Worm (Caenorhabditis elegans) whole organism, late embryonic: ENCODE measurements around the gene skat-1.
A peak's percentile ranks its signal among the peaks of the same experiment; 100 is the strongest.

ENCODE experiments used
- C08G9.2 ChIP-seq: sonication (generic microtip); optimal IDR thresholded peaks from 2 replicates; lab custom pipeline; 2016; ENCODE audit warnings: mild to moderate bottlenecking, missing genetic modification characterization, moderate library complexity, missing compliant biosample characterization
- C38D4.7 ChIP-seq: fragments of 200-800 bp; sonication (Bioruptor generic); optimal IDR thresholded peaks from 2 replicates; lab custom pipeline; 2018; ENCODE audit warnings: mild to moderate bottlenecking, missing genetic modification characterization, moderate library complexity, missing compliant biosample characterization
- F13H6.1 ChIP-seq: sonication (generic microtip); optimal IDR thresholded peaks from 2 replicates; lab custom pipeline; 2016; ENCODE audit warnings: missing genetic modification characterization, missing compliant biosample characterization
- K02D7.2 ChIP-seq: sonication (generic microtip); optimal IDR thresholded peaks from 2 replicates; lab custom pipeline; 2017; ENCODE audit warnings: mild to moderate bottlenecking, missing genetic modification characterization, missing compliant biosample characterization
- K09A11.1 ChIP-seq: sonication (generic microtip); optimal IDR thresholded peaks from 2 replicates; lab custom pipeline; 2017; ENCODE audit warnings: antibody characterized with exemption, mild to moderate bottlenecking, missing genetic modification characterization, missing compliant biosample characterization; ENCODE audit not compliant: insufficient read depth
- Y22D7AL.16 ChIP-seq: sonication (generic microtip); optimal IDR thresholded peaks from 2 replicates; lab custom pipeline; 2016; ENCODE audit warnings: missing genetic modification characterization, missing compliant biosample characterization
- ama-1 ChIP-seq: fragments of 150-350 bp; optimal IDR thresholded peaks from 2 replicates; lab custom pipeline; 2014
- ceh-24 ChIP-seq: sonication (generic microtip); optimal IDR thresholded peaks from 2 replicates; lab custom pipeline; 2016; ENCODE audit warnings: mild to moderate bottlenecking, missing genetic modification characterization, missing compliant biosample characterization
- ceh-31 ChIP-seq: sonication (generic microtip); optimal IDR thresholded peaks from 2 replicates; lab custom pipeline; 2016; ENCODE audit warnings: missing genetic modification characterization, missing compliant biosample characterization
- ceh-34 ChIP-seq: sonication (generic microtip); optimal IDR thresholded peaks from 2 replicates; lab custom pipeline; 2016; ENCODE audit warnings: mild to moderate bottlenecking, missing genetic modification characterization, missing compliant biosample characterization
- ceh-48 ChIP-seq: sonication (generic microtip); optimal IDR thresholded peaks from 2 replicates; lab custom pipeline; 2016; ENCODE audit warnings: missing genetic modification characterization, inconsistent platforms, missing compliant biosample characterization
- ceh-9 ChIP-seq: sonication (generic microtip); optimal IDR thresholded peaks from 2 replicates; lab custom pipeline; 2016; ENCODE audit warnings: mild to moderate bottlenecking, missing genetic modification characterization, inconsistent platforms, missing compliant biosample characterization
- che-1 ChIP-seq: sonication (generic microtip); optimal IDR thresholded peaks from 2 replicates; lab custom pipeline; 2016; ENCODE audit warnings: mild to moderate bottlenecking, missing genetic modification characterization, missing compliant biosample characterization
- dve-1 ChIP-seq: sonication (generic microtip); optimal IDR thresholded peaks from 2 replicates; lab custom pipeline; 2017; ENCODE audit warnings: antibody characterized with exemption, mild to moderate bottlenecking, missing genetic modification characterization, missing compliant biosample characterization
- ets-4 ChIP-seq: sonication (generic microtip); optimal IDR thresholded peaks from 2 replicates; lab custom pipeline; 2016; ENCODE audit warnings: missing genetic modification characterization, missing compliant biosample characterization
- fkh-10 ChIP-seq: fragments of 150-350 bp; optimal IDR thresholded peaks from 2 replicates; lab custom pipeline; 2014; ENCODE audit warnings: missing biosample characterization, missing genetic modification reagents, missing genetic modification characterization
- hlh-15 ChIP-seq: sonication (generic microtip); optimal IDR thresholded peaks from 2 replicates; lab custom pipeline; 2016; ENCODE audit warnings: missing genetic modification characterization, missing compliant biosample characterization
- hlh-30 ChIP-seq: sonication (generic microtip); optimal IDR thresholded peaks from 2 replicates; lab custom pipeline; 2017; ENCODE audit warnings: antibody characterized with exemption, missing genetic modification characterization, missing compliant biosample characterization; ENCODE audit not compliant: insufficient read depth
- hlh-6 ChIP-seq: sonication (generic microtip); optimal IDR thresholded peaks from 2 replicates; lab custom pipeline; 2016; ENCODE audit warnings: missing genotype, missing genetic modification characterization, missing compliant biosample characterization
- hlh-8 ChIP-seq: sonication (generic microtip); optimal IDR thresholded peaks from 2 replicates; lab custom pipeline; 2016; ENCODE audit warnings: missing genotype, missing genetic modification characterization, missing compliant biosample characterization
- lim-6 ChIP-seq: sonication (generic microtip); optimal IDR thresholded peaks from 2 replicates; lab custom pipeline; 2016; ENCODE audit warnings: missing genetic modification characterization, missing compliant biosample characterization
- lin-11 ChIP-seq: fragments of 200-800 bp; sonication (Bioruptor generic); optimal IDR thresholded peaks from 2 replicates; lab custom pipeline; 2018; ENCODE audit warnings: mild to moderate bottlenecking, missing genetic modification characterization, missing compliant biosample characterization
- madf-2 ChIP-seq: sonication (generic microtip); optimal IDR thresholded peaks from 2 replicates; lab custom pipeline; 2017; ENCODE audit warnings: missing genetic modification characterization, missing compliant biosample characterization
- mec-3 ChIP-seq: sonication (generic microtip); optimal IDR thresholded peaks from 2 replicates; lab custom pipeline; 2016; ENCODE audit warnings: borderline replicate concordance, missing genetic modification characterization, missing compliant biosample characterization
- nfya-1 ChIP-seq: sonication (generic microtip); optimal IDR thresholded peaks from 2 replicates; lab custom pipeline; 2017; ENCODE audit warnings: missing genetic modification characterization, mild to moderate bottlenecking, missing compliant biosample characterization, antibody characterized with exemption, moderate library complexity
- nhr-11 ChIP-seq: fragments of 150-350 bp; optimal IDR thresholded peaks from 2 replicates; lab custom pipeline; 2014; ENCODE audit warnings: missing biosample characterization, missing genetic modification characterization
- nhr-232 ChIP-seq: sonication (generic microtip); optimal IDR thresholded peaks from 2 replicates; lab custom pipeline; 2016; ENCODE audit warnings: missing genetic modification characterization, missing compliant biosample characterization
- npax-4 ChIP-seq: sonication (generic microtip); optimal IDR thresholded peaks from 2 replicates; lab custom pipeline; 2016; ENCODE audit warnings: missing genetic modification characterization, missing compliant biosample characterization
- odd-2 ChIP-seq: sonication (generic microtip); optimal IDR thresholded peaks from 2 replicates; lab custom pipeline; 2017; ENCODE audit warnings: antibody characterized with exemption, mild to moderate bottlenecking, missing genetic modification characterization, missing compliant biosample characterization
- pag-3 ChIP-seq: sonication (generic microtip); optimal IDR thresholded peaks from 2 replicates; lab custom pipeline; 2016; ENCODE audit warnings: missing compliant biosample characterization, missing genetic modification characterization, borderline replicate concordance
- pax-1 ChIP-seq: fragments of 150-350 bp; optimal IDR thresholded peaks from 2 replicates; lab custom pipeline; 2014; ENCODE audit warnings: missing biosample characterization, missing genetic modification characterization
- pha-2 ChIP-seq: sonication (generic microtip); optimal IDR thresholded peaks from 2 replicates; lab custom pipeline; 2017; ENCODE audit warnings: mild to moderate bottlenecking, missing genetic modification characterization, missing compliant biosample characterization
- pha-4 ChIP-seq: fragments of 150-350 bp; optimal IDR thresholded peaks from 2 replicates; lab custom pipeline; 2018; ENCODE audit warnings: missing biosample characterization, missing genetic modification reagents, missing genetic modification characterization
- pqm-1 ChIP-seq: sonication (generic microtip); optimal IDR thresholded peaks from 2 replicates; lab custom pipeline; 2016; ENCODE audit warnings: missing genetic modification characterization, missing compliant biosample characterization
- syd-9 ChIP-seq: sonication (generic microtip); optimal IDR thresholded peaks from 2 replicates; lab custom pipeline; 2016; ENCODE audit warnings: mild to moderate bottlenecking, missing genetic modification characterization, moderate library complexity, missing compliant biosample characterization
- unc-42 ChIP-seq: sonication (generic microtip); optimal IDR thresholded peaks from 2 replicates; lab custom pipeline; 2016; ENCODE audit warnings: missing genotype, missing genetic modification characterization, missing compliant biosample characterization
- unc-55 ChIP-seq: sonication (generic microtip); optimal IDR thresholded peaks from 2 replicates; lab custom pipeline; 2017; ENCODE audit warnings: missing biosample characterization, missing genetic modification reagents, missing genetic modification characterization
- unc-86 ChIP-seq: sonication (generic microtip); optimal IDR thresholded peaks from 2 replicates; lab custom pipeline; 2016; ENCODE audit warnings: missing genetic modification characterization, missing compliant biosample characterization
- zip-5 ChIP-seq: sonication (generic microtip); optimal IDR thresholded peaks from 2 replicates; lab custom pipeline; 2016; ENCODE audit warnings: missing genetic modification characterization, missing compliant biosample characterization
- ztf-16 ChIP-seq: sonication (generic microtip); optimal IDR thresholded peaks from 2 replicates; lab custom pipeline; 2017; ENCODE audit warnings: missing genetic modification characterization, missing compliant biosample characterization

Gene skat-1

ce11 chrIII:8956146-8956646, 40.4 kb downstream of the skat-1 start, which contains the start of the genes ZK643.5 and ZK643.2:
Gene ZK643.5 (minus strand): TSS chrIII:8956196.
Gene ZK643.2 (plus strand): TSS chrIII:8956540.
- TF ChIP-seq lin-11 (tag; lab: Kevin White, UChicago) (no peak), dve-1 (tag; lab: Kevin White, UChicago) (no peak), unc-86 (tag; lab: Kevin White, UChicago) (no peak), nhr-232 (no peak), mec-3 (tag; lab: Kevin White, UChicago) (no peak), ceh-24 (tag; lab: Kevin White, UChicago) (no peak), npax-4 (tag; lab: Kevin White, UChicago) (no peak), syd-9 (tag; lab: Kevin White, UChicago) (no peak), C38D4.7 (GFP tag; lab: Kevin White, UChicago) (no peak), nhr-11 (tag; lab: Kevin White, UChicago) (no peak), ceh-34 (tag; lab: Kevin White, UChicago) (no peak), lim-6 (tag; lab: Kevin White, UChicago) (no peak), fkh-10 (GFP tag; lab: Kevin White, UChicago) (no peak), ceh-9 (tag; lab: Kevin White, UChicago) (no peak), ceh-31 (tag; lab: Kevin White, UChicago) (peak; percentile 43), K09A11.1 (tag; lab: Kevin White, UChicago) (no peak), unc-55 (no peak), zip-5 (tag; lab: Kevin White, UChicago) (no peak), Y22D7AL.16 (tag; lab: Kevin White, UChicago) (no peak), pha-2 (tag; lab: Kevin White, UChicago) (no peak), madf-2 (tag; lab: Kevin White, UChicago) (no peak), hlh-6 (tag; lab: Kevin White, UChicago) (no peak), odd-2 (tag; lab: Kevin White, UChicago) (no peak), hlh-15 (tag; lab: Kevin White, UChicago) (no peak), pqm-1 (tag; lab: Kevin White, UChicago) (no peak), C08G9.2 (no peak), F13H6.1 (tag; lab: Kevin White, UChicago) (no peak), K02D7.2 (tag; lab: Kevin White, UChicago) (no peak), ztf-16 (tag; lab: Kevin White, UChicago) (no peak), pag-3 (no peak), nfya-1 (tag; lab: Kevin White, UChicago) (peak; percentile 49), ceh-48 (tag; lab: Kevin White, UChicago) (peak; percentile 99), ets-4 (no peak), pax-1 (tag; lab: Kevin White, UChicago) (no peak), unc-42 (peak; percentile 76)
- TF ChIP-seq, all 69 proteins: peak for 4

ce11 chrIII:8955536-8955935, 41.0 kb downstream of the skat-1 start:
- TF ChIP-seq pqm-1 (tag; lab: Kevin White, UChicago), result no peak
- TF ChIP-seq hlh-8 (tag; lab: Kevin White, UChicago), result no peak
- no peak for TF ChIP-seq hlh-30 (tag; lab: Kevin White, UChicago)
- no peak for TF ChIP-seq che-1 (tag; lab: Kevin White, UChicago)
- no peak for TF ChIP-seq ceh-48 (tag; lab: Kevin White, UChicago)
- no peak for TF ChIP-seq nfya-1 (tag; lab: Kevin White, UChicago)
- no peak for TF ChIP-seq ama-1 (lab: Kevin White, UChicago)
- TF ChIP-seq odd-2 (tag; lab: Kevin White, UChicago), result no peak
- TF ChIP-seq nhr-11 (tag; lab: Kevin White, UChicago), result no peak
- TF ChIP-seq ceh-24 (tag; lab: Kevin White, UChicago), result no peak
- TF ChIP-seq pha-4 (tag; lab: Kevin White, UChicago), result no peak
